Worm (Caenorhabditis elegans): Measurements from ENCODE around the gene ssl-1.

Gene ssl-1

DNA sequence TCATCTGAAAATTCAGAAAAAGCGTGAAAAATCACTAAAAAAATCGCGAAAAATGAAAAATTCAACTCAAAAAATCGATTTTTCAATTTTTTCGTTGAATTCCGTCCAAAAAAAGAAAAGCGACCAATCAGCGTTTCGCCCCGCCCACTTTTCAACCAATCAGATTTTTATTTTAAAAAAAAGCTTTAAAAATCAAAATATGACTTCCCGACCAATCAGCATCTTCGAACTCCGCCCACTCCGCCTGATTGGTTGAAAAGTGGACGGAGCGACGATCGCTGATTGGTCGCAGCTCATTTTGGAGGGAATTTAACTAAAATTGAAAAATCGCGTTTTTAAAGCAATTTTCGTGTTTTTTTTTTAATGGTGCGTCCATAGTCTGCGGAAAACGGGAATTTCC is 12.0 kb upstream of the ssl-1 start:
- no peak for TF ChIP-seq nhr-11 (tag; optimal IDR thresholded peaks at IDR 0.05)
- TF ChIP-seq hlh-17 (GFP tag; optimal IDR thresholded peaks at IDR 0.05; ENCODE audit: borderline replicate concordance) = no peak
- TF ChIP-seq ztf-4 (tag; optimal IDR thresholded peaks at IDR 0.05) = no peak

DNA sequence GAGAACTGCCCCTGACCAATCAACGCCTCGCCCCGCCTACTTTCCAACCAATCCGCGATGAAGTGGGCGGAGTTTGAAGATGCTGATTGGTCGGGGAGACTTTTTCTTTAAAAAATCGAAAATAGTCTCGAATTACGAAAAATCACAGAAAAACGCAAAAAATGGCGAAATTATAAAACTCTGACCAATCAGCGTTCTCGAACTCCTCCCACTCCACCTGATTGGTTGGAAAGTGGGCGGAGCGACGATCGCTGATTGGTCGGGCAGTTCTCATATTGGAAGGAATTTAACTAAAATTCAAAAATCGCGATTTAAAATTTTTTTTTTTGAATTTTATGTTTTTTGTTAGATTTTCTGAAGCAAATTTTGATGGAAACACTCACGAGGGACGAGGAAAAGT is 11.1 kb upstream of the ssl-1 start:
- TF ChIP-seq Y116A8C.19 (tag; optimal IDR thresholded peaks at IDR 0.05; ENCODE audit: borderline replicate concordance) = no peak
- TF ChIP-seq swsn-7 (tag; optimal IDR thresholded peaks at IDR 0.05) = no peak
- TF ChIP-seq lin-35 (GFP tag; optimal IDR thresholded peaks at IDR 0.05) = no peak
- TF ChIP-seq isw-1 (GFP tag; IDR thresholded peaks at IDR 0.05) = no peak
- no peak for TF ChIP-seq egl-27 (tag; optimal IDR thresholded peaks at IDR 0.05)
- no peak for TF ChIP-seq fos-1 (tag; optimal IDR thresholded peaks at IDR 0.05)
- TF ChIP-seq nhr-237 (tag; optimal IDR thresholded peaks at IDR 0.05) = no peak
- TF ChIP-seq ztf-4 (tag; optimal IDR thresholded peaks at IDR 0.05) = no peak
- TF ChIP-seq nhr-47 (tag; optimal IDR thresholded peaks at IDR 0.05) = no peak
- TF ChIP-seq aha-1 (tag; optimal IDR thresholded peaks at IDR 0.05) = no peak
- TF ChIP-seq elt-3 (tag; optimal IDR thresholded peaks at IDR 0.05) = no peak
- TF ChIP-seq snu-23 (GFP tag; optimal IDR thresholded peaks at IDR 0.05) = no peak
- no peak for TF ChIP-seq unc-86 (tag; optimal IDR thresholded peaks at IDR 0.05)
- no peak for TF ChIP-seq ceh-90 (tag; optimal IDR thresholded peaks at IDR 0.05)
- no peak for TF ChIP-seq ceh-82 (tag; optimal IDR thresholded peaks at IDR 0.05)
- no peak for TF ChIP-seq ces-1 (GFP tag; optimal IDR thresholded peaks at IDR 0.05)
- no peak for TF ChIP-seq lin-15B (tag; optimal IDR thresholded peaks at IDR 0.05)
- no peak for TF ChIP-seq fkh-4 (tag; optimal IDR thresholded peaks at IDR 0.05; ENCODE audit: borderline replicate concordance)
- no peak for TF ChIP-seq irx-1 (tag; optimal IDR thresholded peaks at IDR 0.05)

DNA sequence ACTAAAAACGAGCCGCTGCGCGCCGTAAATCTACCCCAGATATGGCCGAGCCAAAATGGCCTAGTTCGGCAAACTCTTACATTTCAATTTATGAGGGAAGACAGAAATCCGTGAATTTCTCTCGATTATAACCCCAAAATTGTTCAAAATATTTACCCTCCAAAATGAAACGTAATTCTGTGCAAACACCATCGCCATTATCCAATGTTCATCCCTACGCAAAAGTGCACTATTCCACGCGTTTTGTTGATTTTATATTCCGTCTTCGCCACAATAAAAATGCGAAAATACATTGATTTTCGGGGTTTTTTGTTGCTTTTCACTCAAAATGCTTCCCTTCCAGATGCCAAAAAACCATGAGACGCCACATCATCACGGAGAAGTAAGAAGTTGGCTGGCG is 3.1 kb upstream of the ssl-1 start, which contains the start of gene hut-1:
Gene hut-1 (plus strand): TSS at position 344 of the 400 bp plus-strand sequence.
- TF ChIP-seq lsy-2 (tag; optimal IDR thresholded peaks at IDR 0.05) (peak; percentile 64 to 80), dpl-1 (GFP tag; optimal IDR thresholded peaks at IDR 0.05) (peak; percentile 79 to 89 (median 87)), mdl-1 (tag; optimal IDR thresholded peaks at IDR 0.05) (peak in 1 of 2 experiments; percentile 34), dsc-1 (tag; optimal IDR thresholded peaks at IDR 0.05) (peak; percentile 4), lin-15B (tag; optimal IDR thresholded peaks at IDR 0.05) (no peak), nhr-47 (tag; optimal IDR thresholded peaks at IDR 0.05) (peak; percentile 46), snu-23 (GFP tag; optimal IDR thresholded peaks at IDR 0.05) (peak; percentile 72), efl-1 (optimal IDR thresholded peaks at IDR 0.05) (peak; percentile 60 to 85), efl-1 (GFP tag; optimal IDR thresholded peaks at IDR 0.05 in 1 of 2) (peak; percentile 88 to 98), efl-3 (GFP tag; optimal IDR thresholded peaks at IDR 0.05) (no peak), lin-14 (GFP tag; optimal IDR thresholded peaks at IDR 0.05) (no peak), xbp-1 (tag; optimal IDR thresholded peaks at IDR 0.05) (peak; percentile 82), nhr-71 (tag; optimal IDR thresholded peaks at IDR 0.05) (peak; percentile 64), unc-62 (GFP tag; optimal IDR thresholded peaks at IDR 0.05) (no peak), egl-13 (tag; optimal IDR thresholded peaks at IDR 0.05) (no peak), aly-2 (tag; optimal IDR thresholded peaks at IDR 0.05) (peak; percentile 14), ceh-82 (tag; optimal IDR thresholded peaks at IDR 0.05) (peak; percentile 1 to 60 (median 37)), swsn-7 (tag; optimal IDR thresholded peaks at IDR 0.05) (peak; percentile 34), mep-1 (tag; optimal IDR thresholded peaks at IDR 0.05) (peak; percentile 29), F16B12.6 (tag; optimal IDR thresholded peaks at IDR 0.05) (peak; percentile 96), blmp-1 (tag; optimal IDR thresholded peaks at IDR 0.05) (peak; percentile 35), rnt-1 (tag; optimal IDR thresholded peaks at IDR 0.05) (peak; percentile 54), ets-5 (GFP tag; IDR thresholded peaks at IDR 0.05) (no peak), tbx-2 (tag; optimal IDR thresholded peaks at IDR 0.05) (peak; percentile 29), ztf-4 (tag; optimal IDR thresholded peaks at IDR 0.05) (no peak), ama-1 (optimal IDR thresholded peaks at IDR 0.05) (peak; percentile 0), lin-35 (GFP tag; optimal IDR thresholded peaks at IDR 0.05) (peak; percentile 82 to 93), C16A3.4 (tag; optimal IDR thresholded peaks at IDR 0.05) (peak; percentile 72), nhr-20 (tag; optimal IDR thresholded peaks at IDR 0.05) (peak; percentile 41), elt-3 (tag; optimal IDR thresholded peaks at IDR 0.05) (peak in 1 of 6 experiments; percentile 59), unc-130 (tag; optimal IDR thresholded peaks at IDR 0.05) (peak; percentile 74)
